Fruit fly (Drosophila melanogaster) whole organism, wandering third instar larva: ENCODE measurements around the gene Cyp9f2.

ENCODE experiments used
- fru ChIP-seq: fragments of 200-800 bp; sonication (Bioruptor generic); optimal IDR thresholded peaks from 3 replicates; lab custom pipeline; 2016; ENCODE audit warnings: missing biosample characterization, mild to moderate bottlenecking, missing genetic modification characterization
- h ChIP-seq: fragments of 200-800 bp; sonication (Bioruptor generic); optimal IDR thresholded peaks from 3 replicates; lab custom pipeline; 2016; ENCODE audit warnings: missing biosample characterization, mild to moderate bottlenecking, missing genetic modification characterization
- psq ChIP-seq: fragments of 200-800 bp; sonication (Bioruptor generic); optimal IDR thresholded peaks from 3 replicates; lab custom pipeline; 2017; ENCODE audit warnings: missing biosample characterization, mild to moderate bottlenecking, missing genetic modification characterization, moderate library complexity
- tai ChIP-seq: sonication (Bioruptor generic); optimal IDR thresholded peaks from 2 replicates; lab custom pipeline; 2016; ENCODE audit warnings: missing biosample characterization, missing genetic modification characterization

- TF ChIP-seq psq (GFP tag; lab: Kevin White, UChicago): no peak
- TF ChIP-seq tai (GFP tag; lab: Kevin White, UChicago): no peak
- no peak for TF ChIP-seq h (GFP tag; lab: Kevin White, UChicago)
- peak; percentile 6 for TF ChIP-seq fru
Measured at dm6 chr3R:12369793-12370642, 35.8 kb downstream of the Cyp9f2 start.
